Worm (Caenorhabditis elegans) whole organism, mixed stage, embryonic: ENCODE results near the gene C42C1.19.
"Not testable (repeated sequence)": the region's sequence is repeated elsewhere in the genome, so short reads cannot be mapped to it uniquely, and the experiment has no call there.

Source experiments
- M03D4.4 ChIP-seq: sonication (generic microtip); optimal IDR thresholded peaks from 2 replicates; lab custom pipeline; 2017; ENCODE audit warnings: mild to moderate bottlenecking, missing genetic modification characterization, missing compliant biosample characterization
- bed-3 ChIP-seq: fragments of 200-800 bp; sonication (Bioruptor generic); optimal IDR thresholded peaks from 3 replicates; lab custom pipeline; 2018; ENCODE audit warnings: mild to moderate bottlenecking, missing genetic modification characterization, moderate library complexity, missing compliant biosample characterization
- blmp-1 ChIP-seq: fragments of 150-350 bp; optimal IDR thresholded peaks from 2 replicates; lab custom pipeline; 2014; ENCODE audit warnings: missing biosample characterization, missing genetic modification characterization
- ceh-43 ChIP-seq: fragments of 200-800 bp; sonication (Bioruptor generic); optimal IDR thresholded peaks from 2 replicates; lab custom pipeline; 2018; ENCODE audit warnings: mild to moderate bottlenecking, missing genetic modification characterization, moderate library complexity, missing compliant biosample characterization
- ceh-83 ChIP-seq: fragments of 200-800 bp; sonication (Bioruptor generic); optimal IDR thresholded peaks from 2 replicates; lab custom pipeline; 2018; ENCODE audit warnings: mild to moderate bottlenecking, missing genetic modification characterization, missing compliant biosample characterization
- cnd-1 ChIP-seq: fragments of 200-800 bp; sonication (Bioruptor generic); optimal IDR thresholded peaks from 2 replicates; lab custom pipeline; 2018; ENCODE audit warnings: mild to moderate bottlenecking, missing genetic modification characterization, missing compliant biosample characterization
- drap-1 ChIP-seq: fragments of 200-800 bp; sonication (Bioruptor generic); optimal IDR thresholded peaks from 3 replicates; lab custom pipeline; 2018; ENCODE audit warnings: mild to moderate bottlenecking, missing genetic modification characterization, missing compliant biosample characterization
- elt-1 ChIP-seq: sonication (generic microtip); optimal IDR thresholded peaks from 2 replicates; lab custom pipeline; 2017; ENCODE audit warnings: missing genetic modification characterization, mild to moderate bottlenecking, missing compliant biosample characterization, antibody characterized with exemption, moderate library complexity, borderline replicate concordance; ENCODE audit not compliant: insufficient read depth
- elt-3 ChIP-seq: fragments of 150-350 bp; optimal IDR thresholded peaks from 2 replicates; lab custom pipeline; 2014; ENCODE audit warnings: missing biosample characterization, missing genetic modification characterization
- flh-1 ChIP-seq: fragments of 200-800 bp; sonication (Bioruptor generic); optimal IDR thresholded peaks from 2 replicates; lab custom pipeline; 2018; ENCODE audit warnings: mild to moderate bottlenecking, missing genetic modification characterization, moderate library complexity, missing compliant biosample characterization
- hlh-1 ChIP-seq: fragments of 150-350 bp; optimal IDR thresholded peaks from 2 replicates; lab custom pipeline; 2014; ENCODE audit warnings: missing biosample characterization, missing genetic modification reagents, missing genetic modification characterization
- lin-13 ChIP-seq: fragments of 150-350 bp; optimal IDR thresholded peaks from 2 replicates; lab custom pipeline; 2014; ENCODE audit warnings: missing biosample characterization, missing genetic modification characterization
- lin-32 ChIP-seq: fragments of 200-800 bp; sonication (Bioruptor generic); optimal IDR thresholded peaks from 2 replicates; lab custom pipeline; 2018; ENCODE audit warnings: mild to moderate bottlenecking, missing genetic modification characterization, missing compliant biosample characterization
- lsy-2 ChIP-seq: fragments of 150-350 bp; optimal IDR thresholded peaks from 2 replicates; lab custom pipeline; 2014; ENCODE audit warnings: missing biosample characterization, missing genetic modification characterization
- mep-1 ChIP-seq: fragments of 150-350 bp; optimal IDR thresholded peaks from 2 replicates; lab custom pipeline; 2017; ENCODE audit warnings: missing biosample characterization, missing genetic modification reagents, missing genetic modification characterization, inconsistent platforms
- mls-2 ChIP-seq: sonication (generic microtip); optimal IDR thresholded peaks from 2 replicates; lab custom pipeline; 2016; ENCODE audit warnings: mild to moderate bottlenecking, missing genetic modification characterization, moderate library complexity, missing compliant biosample characterization
- nhr-12 ChIP-seq: fragments of 150-350 bp; optimal IDR thresholded peaks from 2 replicates; lab custom pipeline; 2014; ENCODE audit warnings: missing biosample characterization, missing genetic modification characterization
- nhr-2 ChIP-seq: fragments of 150-350 bp; optimal IDR thresholded peaks from 2 replicates; lab custom pipeline; 2014; ENCODE audit warnings: missing biosample characterization, missing genetic modification characterization
- nhr-28 ChIP-seq: fragments of 150-350 bp; optimal IDR thresholded peaks from 2 replicates; lab custom pipeline; 2014; ENCODE audit warnings: missing biosample characterization, missing genetic modification characterization
- nhr-76 ChIP-seq: sonication (generic microtip); optimal IDR thresholded peaks from 2 replicates; lab custom pipeline; 2017; ENCODE audit warnings: missing biosample characterization, missing genetic modification characterization
- pha-4 ChIP-seq: fragments of 150-350 bp; optimal IDR thresholded peaks from 2 replicates; lab custom pipeline; 2018; ENCODE audit warnings: missing biosample characterization, missing genetic modification reagents, missing genetic modification characterization
- sem-2 ChIP-seq: fragments of 200-800 bp; sonication (Bioruptor generic); optimal IDR thresholded peaks from 2 replicates; lab custom pipeline; 2018; ENCODE audit warnings: mild to moderate bottlenecking, missing genetic modification characterization, missing compliant biosample characterization
- snpc-4 ChIP-seq: fragments of 150-350 bp; optimal IDR thresholded peaks from 2 replicates; lab custom pipeline; 2014; ENCODE audit warnings: missing biosample characterization, missing genetic modification characterization
- tbx-8 ChIP-seq: fragments of 200-800 bp; sonication (Bioruptor generic); optimal IDR thresholded peaks from 2 replicates; lab custom pipeline; 2018; ENCODE audit warnings: mild to moderate bottlenecking, missing genetic modification characterization, moderate library complexity, missing compliant biosample characterization
- unc-120 ChIP-seq: sonication (generic microtip); optimal IDR thresholded peaks from 2 replicates; lab custom pipeline; 2017; ENCODE audit warnings: missing genetic modification characterization, missing compliant biosample characterization; ENCODE audit not compliant: poor library complexity, severe bottlenecking
- unc-39 ChIP-seq: fragments of 150-350 bp; optimal IDR thresholded peaks from 2 replicates; lab custom pipeline; 2014; ENCODE audit warnings: missing biosample characterization, missing genetic modification characterization
- unc-62 ChIP-seq: fragments of 150-350 bp; optimal IDR thresholded peaks from 2 replicates; lab custom pipeline; 2014; ENCODE audit warnings: missing biosample characterization, missing genetic modification reagents, missing genetic modification characterization
- zip-8 ChIP-seq: fragments of 150-350 bp; optimal IDR thresholded peaks from 2 replicates; lab custom pipeline; 2014; ENCODE audit warnings: missing biosample characterization, missing genetic modification characterization
- ztf-11 ChIP-seq: fragments of 150-350 bp; optimal IDR thresholded peaks from 2 replicates; lab custom pipeline; 2014; ENCODE audit warnings: missing biosample characterization, missing genetic modification characterization

C42C1.19 gene

DNA sequence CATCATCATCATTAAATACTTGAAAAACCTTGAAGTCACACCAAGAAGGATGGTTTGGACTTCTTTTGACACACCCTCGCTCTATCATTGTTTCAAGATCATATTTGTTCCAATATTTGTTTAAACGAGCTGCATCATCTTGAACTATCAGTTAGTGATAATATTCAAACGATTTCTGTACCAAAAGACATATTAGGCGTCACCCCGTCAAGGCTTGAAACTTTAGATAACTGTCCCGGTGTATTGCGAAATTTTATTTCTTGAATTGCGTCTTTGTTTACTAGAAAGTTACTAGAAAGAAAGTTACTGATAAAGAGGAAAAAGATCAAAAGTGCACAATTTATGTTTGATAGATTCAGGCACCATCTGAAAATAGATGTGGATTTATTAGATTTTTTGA lies 23.4 kb downstream of the C42C1.19 start:
- TF ChIP-seq ztf-11 (tag; lab: Kevin White, UChicago) (no peak), cnd-1 (tag; lab: Kevin White, UChicago) (no peak), mep-1 (tag; lab: Kevin White, UChicago) (no peak), lsy-2 (no peak), unc-120 (no peak), snpc-4 (tag; lab: Kevin White, UChicago) (no peak), ceh-43 (no peak), drap-1 (GFP tag; lab: Kevin White, UChicago) (no peak), lin-13 (tag; lab: Kevin White, UChicago) (no peak), nhr-28 (tag; lab: Kevin White, UChicago) (no peak), unc-62 (no peak), nhr-12 (tag; lab: Kevin White, UChicago) (no peak), sem-2 (GFP tag; lab: Kevin White, UChicago) (no peak), elt-3 (tag; lab: Kevin White, UChicago) (no peak), pha-4 (tag; lab: Kevin White, UChicago) (no peak), bed-3 (no peak), unc-39 (no peak), M03D4.4 (no peak), nhr-2 (tag; lab: Kevin White, UChicago) (no peak), flh-1 (GFP tag; lab: Kevin White, UChicago) (no peak)

DNA sequence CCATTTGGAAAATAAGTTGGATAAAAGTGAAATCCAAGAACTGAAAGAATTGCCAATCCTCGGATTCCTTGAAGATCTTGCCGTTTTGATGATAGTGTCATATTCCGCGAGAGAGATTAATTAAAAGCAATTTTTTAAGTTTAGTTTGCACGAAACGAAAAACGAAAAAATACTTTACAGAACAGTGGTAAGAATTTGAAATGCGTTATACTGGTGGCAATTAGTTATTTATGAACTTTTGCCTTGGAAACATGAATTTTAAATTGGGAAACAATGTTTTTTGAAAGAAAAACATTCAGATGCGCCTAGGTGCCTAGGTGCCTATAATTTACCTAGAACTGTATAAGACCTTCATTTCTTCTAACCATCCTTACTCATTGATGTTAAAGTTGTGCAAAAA lies 25.2 kb downstream of the C42C1.19 start, which contains the start of gene oac-57:
TSS of gene oac-57 (minus strand) at position 101 of the 400 bp plus-strand sequence.
- no peak for TF ChIP-seq tbx-8
- no peak for TF ChIP-seq nhr-76 (tag; lab: Kevin White, UChicago)
- TF ChIP-seq hlh-1 (tag; lab: Kevin White, UChicago) = no peak
- no peak for TF ChIP-seq M03D4.4

DNA sequence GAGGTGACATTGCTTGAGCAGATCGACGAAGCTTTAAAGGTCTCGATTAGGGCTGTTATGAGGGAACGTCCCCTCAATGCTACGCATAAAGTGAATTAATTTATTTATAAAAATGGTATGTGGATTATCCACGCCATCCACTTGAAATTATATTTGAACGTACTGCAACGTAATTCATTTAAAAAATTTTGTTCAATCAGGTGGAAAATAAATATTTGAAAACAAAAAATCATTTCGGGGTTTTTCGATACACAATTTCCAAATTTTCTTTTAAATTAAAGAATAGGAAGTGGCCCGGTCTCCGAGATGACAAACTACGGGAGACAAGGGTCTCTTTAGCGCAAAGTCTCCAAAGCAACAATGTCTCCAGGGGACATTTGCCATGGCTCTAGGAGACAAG lies 29.1 kb downstream of the C42C1.19 start, which contains the start of gene oac-58:
TSS of gene oac-58 (minus strand) at position 101 of the 400 bp plus-strand sequence.
- TF ChIP-seq flh-1 (GFP tag; lab: Kevin White, UChicago) = no peak

ce11 chrIV:12326932-12327331 lies 44.4 kb downstream of the C42C1.19 start, which contains the start of gene F19B6.3:
Gene F19B6.3 (plus strand): TSS chrIV:12327232.
- TF ChIP-seq ceh-83 (GFP tag; lab: Kevin White, UChicago); lsy-2; mls-2 (tag; lab: Kevin White, UChicago): not testable (repeated sequence)
- TF ChIP-seq, all 35 proteins: peak for 0; not testable (repeated sequence) for 35

ce11 chrIV:12330840-12331359 lies 48.4 kb downstream of the C42C1.19 start, which contains the start of gene ufd-1:
Gene ufd-1 (minus strand): TSS chrIV:12330890.
- peak; percentile 8 for TF ChIP-seq mep-1 (tag; lab: Kevin White, UChicago)
- no peak for TF ChIP-seq flh-1 (GFP tag; lab: Kevin White, UChicago)
- TF ChIP-seq nhr-2 (tag; lab: Kevin White, UChicago) = no peak
- TF ChIP-seq, all 35 proteins: peak for 1

ce11 chrIV:12334142-12334541 lies 51.6 kb downstream of the C42C1.19 start:
- no peak for TF ChIP-seq zip-8 (tag; lab: Kevin White, UChicago)
- TF ChIP-seq snpc-4 (tag; lab: Kevin White, UChicago) = no peak
- no peak for TF ChIP-seq unc-39
- TF ChIP-seq sem-2 (GFP tag; lab: Kevin White, UChicago) = no peak
- no peak for TF ChIP-seq mls-2 (tag; lab: Kevin White, UChicago)
- TF ChIP-seq blmp-1 (tag; lab: Kevin White, UChicago) = no peak
- no peak for TF ChIP-seq ceh-83 (GFP tag; lab: Kevin White, UChicago)
- no peak for TF ChIP-seq lin-32 (GFP tag; lab: Kevin White, UChicago)
- TF ChIP-seq elt-1 (tag; lab: Kevin White, UChicago) = no peak
- TF ChIP-seq, all 35 proteins: peak for 0
